Worm (Caenorhabditis elegans) whole organism, L2 larva: ENCODE data around the gene F40H3.1.

ENCODE experiments used
- C34F6.9 ChIP-seq: fragments of 150-350 bp; optimal IDR thresholded peaks from 2 replicates; lab custom pipeline; 2014; ENCODE audit warnings: missing biosample characterization, missing genetic modification characterization
- F13H6.1 ChIP-seq: sonication (generic microtip); optimal IDR thresholded peaks from 2 replicates; lab custom pipeline; 2016; ENCODE audit warnings: missing genetic modification characterization, missing compliant biosample characterization
- R02D3.7 ChIP-seq: fragments of 150-350 bp; optimal IDR thresholded peaks from 2 replicates; lab custom pipeline; 2014; ENCODE audit warnings: missing biosample characterization, missing genetic modification characterization
- ZK546.5 ChIP-seq: sonication (generic microtip); optimal IDR thresholded peaks from 2 replicates; lab custom pipeline; 2017; ENCODE audit warnings: missing biosample characterization, missing genetic modification characterization
- aly-2 ChIP-seq: fragments of 150-350 bp; optimal IDR thresholded peaks from 2 replicates; lab custom pipeline; 2014; ENCODE audit warnings: missing biosample characterization, missing genetic modification characterization
- blmp-1 ChIP-seq: sonication (generic microtip); optimal IDR thresholded peaks from 2 replicates; lab custom pipeline; 2017; ENCODE audit warnings: missing genetic modification characterization, mild to moderate bottlenecking, missing compliant biosample characterization, antibody characterized with exemption, moderate library complexity; ENCODE audit not compliant: insufficient read depth
- ceh-16 ChIP-seq: fragments of 150-350 bp; optimal IDR thresholded peaks from 2 replicates; lab custom pipeline; 2014; ENCODE audit warnings: missing biosample characterization, missing genetic modification characterization
- crh-2 ChIP-seq: sonication (generic microtip); optimal IDR thresholded peaks from 2 replicates; lab custom pipeline; 2017; ENCODE audit warnings: missing biosample characterization, missing genetic modification characterization
- dmd-4 ChIP-seq: sonication (generic microtip); optimal IDR thresholded peaks from 2 replicates; lab custom pipeline; 2017; ENCODE audit warnings: missing biosample characterization, missing genetic modification characterization
- fos-1 ChIP-seq: fragments of 150-350 bp; optimal IDR thresholded peaks from 2 replicates; lab custom pipeline; 2014; ENCODE audit warnings: missing biosample characterization, missing genetic modification characterization
- gmeb-1 ChIP-seq: fragments of 150-350 bp; optimal IDR thresholded peaks from 2 replicates; lab custom pipeline; 2014; ENCODE audit warnings: missing biosample characterization, missing genetic modification characterization
- lin-11 ChIP-seq: fragments of 150-350 bp; sonication (generic microtip); optimal IDR thresholded peaks from 2 replicates; lab custom pipeline; 2014; ENCODE audit warnings: missing biosample characterization, missing genetic modification characterization, inconsistent platforms, mixed read lengths
- lin-13 ChIP-seq: fragments of 150-350 bp; optimal IDR thresholded peaks from 2 replicates; lab custom pipeline; 2014; ENCODE audit warnings: missing biosample characterization, missing genetic modification reagents, missing genetic modification characterization
- lsy-2 ChIP-seq, 2 experiments: fragments of 150-350 bp in 1 of 2; sonication (generic microtip) in 1 of 2; optimal IDR thresholded peaks; 2 replicates each; lab custom pipeline; 2014 to 2017; ENCODE audit warnings: missing biosample characterization in 2 of 2, missing genetic modification characterization in 2 of 2
- mbf-1 ChIP-seq: sonication (generic microtip); optimal IDR thresholded peaks from 2 replicates; lab custom pipeline; 2017; ENCODE audit warnings: missing biosample characterization, missing genetic modification characterization
- mdl-1 ChIP-seq, 2 experiments: fragments of 150-350 bp in 1 of 2; sonication (generic microtip) in 1 of 2; optimal IDR thresholded peaks; 2 replicates each; lab custom pipeline; 2017; ENCODE audit warnings: missing biosample characterization in 2 of 2, missing genetic modification characterization in 2 of 2
- nhr-10 ChIP-seq: sonication (generic microtip); optimal IDR thresholded peaks from 2 replicates; lab custom pipeline; 2017; ENCODE audit warnings: missing biosample characterization, missing genetic modification characterization
- nhr-11 ChIP-seq: fragments of 150-350 bp; optimal IDR thresholded peaks from 2 replicates; lab custom pipeline; 2014; ENCODE audit warnings: missing biosample characterization, missing genetic modification characterization
- nhr-12 ChIP-seq: fragments of 150-350 bp; optimal IDR thresholded peaks from 2 replicates; lab custom pipeline; 2014; ENCODE audit warnings: missing biosample characterization, missing genetic modification characterization
- nhr-129 ChIP-seq: fragments of 150-350 bp; optimal IDR thresholded peaks from 2 replicates; lab custom pipeline; 2014; ENCODE audit warnings: missing biosample characterization, missing genetic modification characterization
- nhr-21 ChIP-seq: fragments of 150-350 bp; optimal IDR thresholded peaks from 2 replicates; lab custom pipeline; 2014; ENCODE audit warnings: missing biosample characterization, missing genetic modification characterization
- nhr-23 ChIP-seq: fragments of 150-350 bp; optimal IDR thresholded peaks from 2 replicates; lab custom pipeline; 2014; ENCODE audit warnings: missing biosample characterization, missing genetic modification reagents, missing genetic modification characterization
- nhr-237 ChIP-seq: fragments of 150-350 bp; optimal IDR thresholded peaks from 2 replicates; lab custom pipeline; 2014; ENCODE audit warnings: missing biosample characterization, missing genetic modification characterization
- nhr-25 ChIP-seq: fragments of 150-350 bp; sonication (generic microtip); optimal IDR thresholded peaks from 3 replicates; lab custom pipeline; 2014; ENCODE audit warnings: missing biosample characterization, missing genetic modification characterization
- nhr-6 ChIP-seq: fragments of 150-350 bp; optimal IDR thresholded peaks from 2 replicates; lab custom pipeline; 2014; ENCODE audit warnings: missing biosample characterization, missing genetic modification characterization
- nhr-77 ChIP-seq: fragments of 150-350 bp; optimal IDR thresholded peaks from 2 replicates; lab custom pipeline; 2014; ENCODE audit warnings: missing biosample characterization, missing genetic modification characterization
- peb-1 ChIP-seq: fragments of 150-350 bp; optimal IDR thresholded peaks from 2 replicates; lab custom pipeline; 2014; ENCODE audit warnings: missing biosample characterization, missing genetic modification characterization
- sem-4 ChIP-seq: fragments of 150-350 bp; optimal IDR thresholded peaks from 2 replicates; lab custom pipeline; 2014; ENCODE audit warnings: missing biosample characterization, missing genetic modification reagents, missing genetic modification characterization
- skn-1 ChIP-seq: sonication (generic microtip); optimal IDR thresholded peaks from 2 replicates; lab custom pipeline; 2017; ENCODE audit warnings: missing biosample characterization, missing genetic modification characterization
- sma-3 ChIP-seq: sonication (generic microtip); optimal IDR thresholded peaks from 2 replicates; lab custom pipeline; 2016; ENCODE audit warnings: missing genetic modification reagents, missing genetic modification characterization, missing compliant biosample characterization
- sma-9 ChIP-seq, 2 experiments: fragments of 150-350 bp in 1 of 2; sonication (generic microtip) in 1 of 2; optimal IDR thresholded peaks; 2 replicates each; lab custom pipeline; 2014 to 2016; ENCODE audit warnings: missing genetic modification characterization in 2 of 2, mild to moderate bottlenecking in 1 of 2, missing biosample characterization in 1 of 2, missing compliant biosample characterization in 1 of 2, missing genetic modification reagents in 1 of 2, moderate library complexity in 1 of 2
- unc-39 ChIP-seq: fragments of 150-350 bp; optimal IDR thresholded peaks from 2 replicates; lab custom pipeline; 2014; ENCODE audit warnings: missing biosample characterization, missing genetic modification characterization
- unc-55 ChIP-seq: fragments of 150-350 bp; sonication (generic microtip); optimal IDR thresholded peaks from 3 replicates; lab custom pipeline; 2014; ENCODE audit warnings: missing biosample characterization, missing genetic modification reagents, missing genetic modification characterization
- unc-62 ChIP-seq: fragments of 150-350 bp; optimal IDR thresholded peaks from 2 replicates; lab custom pipeline; 2014; ENCODE audit warnings: missing biosample characterization, missing genetic modification reagents, missing genetic modification characterization
- ztf-1 ChIP-seq: fragments of 200-800 bp; sonication (Bioruptor generic); conservative IDR thresholded peaks from 2 replicates; pipeline ENCODE4 v1.3.6; 2022; ENCODE audit warnings: missing genetic modification characterization, missing compliant biosample characterization
- ztf-4 ChIP-seq: fragments of 150-350 bp; optimal IDR thresholded peaks from 2 replicates; lab custom pipeline; 2014; ENCODE audit warnings: missing biosample characterization, missing genetic modification characterization

The F40H3.1 gene

DNA sequence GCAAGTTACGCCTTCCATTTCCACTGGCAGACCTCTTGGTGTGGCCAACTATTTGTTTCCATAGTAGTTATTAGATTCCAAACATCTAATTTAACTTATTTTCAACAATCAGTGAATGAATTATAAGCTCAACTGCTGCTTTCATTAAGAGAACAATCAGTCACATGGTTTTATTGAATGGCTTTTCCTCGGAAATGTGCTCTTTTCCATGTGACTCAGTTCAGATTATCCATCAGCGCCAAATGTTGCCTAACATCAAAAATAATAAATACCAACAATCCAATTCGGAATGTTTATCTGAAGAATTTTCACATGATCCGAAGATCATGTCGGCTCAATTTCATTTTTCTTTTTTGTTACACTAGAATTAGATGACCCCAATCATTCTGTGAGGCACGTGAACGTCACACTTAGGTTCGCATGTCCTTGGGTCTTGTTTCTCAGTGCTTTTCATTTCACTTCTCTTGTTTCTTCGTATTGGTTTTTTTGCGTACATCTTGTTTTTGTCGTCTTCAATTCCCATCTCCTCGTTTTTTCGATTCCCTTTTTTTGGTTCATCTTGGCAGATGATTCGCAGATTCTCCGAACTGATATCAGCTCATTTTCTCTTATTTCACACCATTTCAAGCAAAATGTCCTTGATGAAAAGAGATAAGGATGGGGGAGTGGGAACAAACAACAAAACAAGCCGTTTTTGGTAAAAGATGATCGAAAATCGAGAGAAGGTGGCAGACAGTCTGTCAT is 3.3 kb upstream of the F40H3.1 start (continued):
- TF ChIP-seq sma-3: peak; percentile 37
- TF ChIP-seq blmp-1 (tag; lab: Kevin White, UChicago): peak; percentile 55
- TF ChIP-seq unc-62: no peak
- TF ChIP-seq F13H6.1 (tag; lab: Kevin White, UChicago): no peak
- TF ChIP-seq nhr-23 (tag; lab: Kevin White, UChicago): peak; percentile 66
- TF ChIP-seq nhr-237 (tag; lab: Kevin White, UChicago): no peak
- TF ChIP-seq gmeb-1: no peak
- peak; percentile 68 for TF ChIP-seq nhr-25 (tag; lab: Kevin White, UChicago)
- no peak for TF ChIP-seq aly-2
- no peak for TF ChIP-seq lin-11 (tag; lab: Kevin White, UChicago)
- TF ChIP-seq C34F6.9 (tag; lab: Kevin White, UChicago): peak; percentile 36
- TF ChIP-seq ZK546.5: no peak
- no peak for TF ChIP-seq mbf-1 (tag; lab: Kevin White, UChicago)
- no peak for TF ChIP-seq lin-13
- TF ChIP-seq sma-9 (GFP tag; optimal IDR thresholded peaks at IDR 0.05; lab: Kevin White, UChicago): peak; percentile 23
- TF ChIP-seq sma-9 (tag; optimal IDR thresholded peaks at IDR 0.05; lab: Kevin White, UChicago): no peak
- no peak for TF ChIP-seq nhr-10
- no peak for TF ChIP-seq unc-55
- no peak for TF ChIP-seq skn-1 (tag; lab: Kevin White, UChicago)
- TF ChIP-seq ceh-16 (tag; lab: Kevin White, UChicago): peak; percentile 61
- no peak for TF ChIP-seq peb-1 (tag; lab: Kevin White, UChicago)
- no peak for TF ChIP-seq crh-2 (tag; lab: Kevin White, UChicago)
- no peak for TF ChIP-seq mdl-1 (tag; optimal IDR thresholded peaks at IDR 0.05; lab: Kevin White, UChicago)
- peak; percentile 38 for TF ChIP-seq nhr-129 (tag; lab: Kevin White, UChicago)
- no peak for TF ChIP-seq R02D3.7
- no peak for TF ChIP-seq nhr-6
- no peak for TF ChIP-seq fos-1
- no peak for TF ChIP-seq nhr-77
- no peak for TF ChIP-seq ztf-4 (tag; lab: Kevin White, UChicago)
- TF ChIP-seq, all 48 proteins: peak for 10

DNA sequence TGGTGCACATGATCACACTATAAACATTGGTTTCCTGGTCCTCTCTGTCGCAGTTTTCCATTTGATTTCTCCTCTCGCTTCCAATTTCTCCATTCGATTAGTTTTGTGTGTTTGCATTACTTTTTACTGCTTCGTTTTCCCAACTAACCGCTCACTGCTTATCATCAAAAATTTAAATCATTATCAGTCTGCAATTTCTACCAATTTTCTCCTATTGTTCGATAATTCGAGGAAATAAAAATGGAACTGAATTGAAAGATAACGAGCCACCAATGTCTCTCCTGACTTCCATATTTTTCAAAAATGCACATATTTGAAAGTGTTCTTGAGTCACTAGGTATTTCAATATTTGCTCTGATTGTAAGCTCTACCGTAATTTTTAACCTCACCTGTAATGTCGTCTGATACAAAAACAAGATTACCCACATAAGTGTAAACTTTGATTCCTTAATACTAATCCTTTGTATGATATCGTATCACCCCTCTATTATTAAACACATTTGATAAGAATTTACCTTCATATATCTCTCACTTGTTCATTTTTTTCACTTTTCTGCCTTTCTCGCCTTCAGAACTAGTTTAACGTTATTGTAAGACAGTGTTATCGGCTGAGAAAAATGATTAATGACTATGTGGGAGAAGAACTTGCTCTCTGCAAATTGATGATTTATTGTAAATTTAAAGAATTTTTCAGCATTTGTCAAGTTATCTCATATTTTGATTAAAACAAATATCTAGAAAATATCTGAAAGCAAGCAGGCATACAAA is 1.5 kb upstream of the F40H3.1 start:
- peak; percentile 31 for TF ChIP-seq sma-9 (GFP tag; optimal IDR thresholded peaks at IDR 0.05; lab: Kevin White, UChicago)
- TF ChIP-seq sma-9 (tag; optimal IDR thresholded peaks at IDR 0.05; lab: Kevin White, UChicago): no peak
- TF ChIP-seq nhr-237 (tag; lab: Kevin White, UChicago): no peak
- TF ChIP-seq blmp-1 (tag; lab: Kevin White, UChicago): peak; percentile 62
- no peak for TF ChIP-seq nhr-21 (tag; lab: Kevin White, UChicago)
- TF ChIP-seq sem-4 (tag; lab: Kevin White, UChicago): no peak
- peak; percentile 82 for TF ChIP-seq fos-1
- no peak for TF ChIP-seq nhr-11 (tag; lab: Kevin White, UChicago)
- no peak for TF ChIP-seq lsy-2 (tag; optimal IDR thresholded peaks at IDR 0.05; lab: Kevin White, UChicago)
- TF ChIP-seq nhr-25 (tag; lab: Kevin White, UChicago): peak; percentile 45
- TF ChIP-seq unc-55: no peak
- no peak for TF ChIP-seq lin-11 (tag; lab: Kevin White, UChicago)

DNA sequence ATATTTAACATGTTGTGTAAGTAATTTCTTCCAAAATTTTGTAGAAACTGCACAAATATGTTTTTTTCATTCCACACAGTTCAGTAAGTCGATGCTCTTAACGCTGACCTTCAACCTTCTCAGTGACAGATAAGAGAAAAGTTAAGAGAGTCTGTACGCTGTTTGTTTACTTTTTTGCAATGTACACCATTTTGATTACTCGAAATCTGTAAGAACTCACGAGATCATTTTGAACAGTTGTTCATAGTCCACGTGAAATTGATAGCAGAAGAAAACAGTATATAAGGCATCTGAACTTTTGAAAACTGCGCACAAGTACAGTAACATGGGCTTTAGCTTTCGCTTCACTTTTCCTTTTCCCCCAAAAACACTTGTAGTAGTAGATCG is 895 bp upstream of the F40H3.1 start:
- TF ChIP-seq unc-39 (tag; lab: Kevin White, UChicago) (no peak), ztf-1 (GFP tag; lab: Robert Waterston, UW) (no peak), dmd-4 (tag; lab: Kevin White, UChicago) (no peak), ZK546.5 (no peak), blmp-1 (tag; lab: Kevin White, UChicago) (no peak), mdl-1 (tag; optimal IDR thresholded peaks at IDR 0.05; lab: Kevin White, UChicago) (no peak), nhr-12 (no peak), nhr-77 (no peak)
